Worm (Caenorhabditis elegans) whole organism, L1 larva: ENCODE results near the gene ilys-1.

Experiments used
- C04F5.9 ChIP-seq: sonication (generic microtip); optimal IDR thresholded peaks from 2 replicates; lab custom pipeline; 2016; ENCODE audit warnings: missing genetic modification characterization, missing compliant biosample characterization
- F16B12.6 ChIP-seq: fragments of 150-350 bp; optimal IDR thresholded peaks from 2 replicates; lab custom pipeline; 2014; ENCODE audit warnings: missing biosample characterization, missing genetic modification characterization
- aha-1 ChIP-seq: fragments of 150-350 bp; optimal IDR thresholded peaks from 2 replicates; lab custom pipeline; 2014; ENCODE audit warnings: missing biosample characterization, missing genetic modification characterization
- alr-1 ChIP-seq: fragments of 200-800 bp; sonication (Bioruptor generic); optimal IDR thresholded peaks from 2 replicates; lab custom pipeline; 2018; ENCODE audit warnings: borderline replicate concordance, mild to moderate bottlenecking, missing genetic modification characterization, missing compliant biosample characterization
- aly-2 ChIP-seq: fragments of 150-350 bp; optimal IDR thresholded peaks from 2 replicates; lab custom pipeline; 2014; ENCODE audit warnings: missing biosample characterization, missing genetic modification characterization
- blmp-1 ChIP-seq: fragments of 150-350 bp; optimal IDR thresholded peaks from 2 replicates; lab custom pipeline; 2014; ENCODE audit warnings: missing biosample characterization, missing genetic modification characterization
- ceh-63 ChIP-seq: fragments of 200-800 bp; sonication (Bioruptor generic); optimal IDR thresholded peaks from 2 replicates; lab custom pipeline; 2018; ENCODE audit warnings: mild to moderate bottlenecking, missing genetic modification characterization, missing compliant biosample characterization
- ceh-88 ChIP-seq: fragments of 200-800 bp; sonication (Bioruptor generic); IDR thresholded peaks from 2 replicates; pipeline ENCODE4 v1.3.6; 2022; ENCODE audit warnings: missing genetic modification characterization, missing compliant biosample characterization
- ces-1 ChIP-seq: fragments of 150-350 bp; optimal IDR thresholded peaks from 2 replicates; lab custom pipeline; 2014; ENCODE audit warnings: missing biosample characterization, missing genetic modification reagents, missing genetic modification characterization
- efl-1 ChIP-seq, 4 experiments: fragments of 150-350 bp; optimal IDR thresholded peaks in 3 of 4; peaks in 1 of 4; 1 replicate in 1 of 4; 2 replicates in 3 of 4; lab custom pipeline; 2014; ENCODE audit warnings: missing biosample characterization in 2 of 4, missing genetic modification characterization in 2 of 4, missing genetic modification reagents in 2 of 4
- efl-3 ChIP-seq: fragments of 200-800 bp; sonication (Bioruptor generic); optimal IDR thresholded peaks from 2 replicates; lab custom pipeline; 2018; ENCODE audit warnings: mild to moderate bottlenecking, missing genetic modification characterization, missing compliant biosample characterization
- egl-27 ChIP-seq, 2 experiments: fragments of 150-350 bp in 1 of 2; sonication (generic microtip); optimal IDR thresholded peaks; 3 replicates each; lab custom pipeline; 2017 to 2018; ENCODE audit warnings: missing biosample characterization in 2 of 2, missing genetic modification characterization in 2 of 2, missing genetic modification reagents in 2 of 2
- elt-2 ChIP-seq: sonication (generic microtip); optimal IDR thresholded peaks from 2 replicates; lab custom pipeline; 2016; ENCODE audit warnings: missing genetic modification characterization, mild to moderate bottlenecking, inconsistent platforms, missing compliant biosample characterization, missing genetic modification reagents
- ets-5 ChIP-seq: fragments of 200-800 bp; sonication (Bioruptor generic); IDR thresholded peaks from 2 replicates; pipeline ENCODE4 v1.3.6; 2022; ENCODE audit warnings: missing genetic modification characterization, missing compliant biosample characterization
- fos-1 ChIP-seq: fragments of 150-350 bp; optimal IDR thresholded peaks from 2 replicates; lab custom pipeline; 2014; ENCODE audit warnings: missing biosample characterization, missing genetic modification characterization
- grh-1 ChIP-seq: fragments of 200-800 bp; sonication (Bioruptor generic); IDR thresholded peaks from 2 replicates; pipeline ENCODE4 v1.3.6; 2022; ENCODE audit warnings: missing genetic modification reagents, missing genetic modification characterization, missing compliant biosample characterization
- hlh-17 ChIP-seq: fragments of 200-800 bp; sonication (Bioruptor generic); optimal IDR thresholded peaks from 2 replicates; lab custom pipeline; 2018; ENCODE audit warnings: missing genetic modification characterization, mild to moderate bottlenecking, missing compliant biosample characterization, moderate library complexity, borderline replicate concordance
- hlh-4 ChIP-seq: sonication (generic microtip); optimal IDR thresholded peaks from 2 replicates; lab custom pipeline; 2016; ENCODE audit warnings: mild to moderate bottlenecking, missing genetic modification characterization, missing compliant biosample characterization
- hpl-2 ChIP-seq: fragments of 150-350 bp; optimal IDR thresholded peaks from 2 replicates; lab custom pipeline; 2014; ENCODE audit warnings: missing biosample characterization, missing genetic modification reagents, missing genetic modification characterization
- irx-1 ChIP-seq: sonication (generic microtip); optimal IDR thresholded peaks from 2 replicates; lab custom pipeline; 2016; ENCODE audit warnings: missing genetic modification characterization, missing compliant biosample characterization
- isw-1 ChIP-seq: fragments of 200-800 bp; sonication (Bioruptor generic); IDR thresholded peaks from 2 replicates; pipeline ENCODE4 v1.3.6; 2022; ENCODE audit warnings: missing genetic modification characterization, missing compliant biosample characterization
- lin-14 ChIP-seq: fragments of 200-800 bp; sonication (Bioruptor generic); optimal IDR thresholded peaks from 2 replicates; lab custom pipeline; 2018; ENCODE audit warnings: mild to moderate bottlenecking, missing genetic modification characterization, moderate library complexity, missing compliant biosample characterization
- lir-3 ChIP-seq: sonication (generic microtip); optimal IDR thresholded peaks from 2 replicates; lab custom pipeline; 2016; ENCODE audit warnings: mild to moderate bottlenecking, missing genetic modification characterization, moderate library complexity, missing compliant biosample characterization; ENCODE audit not compliant: poor library complexity
- nhr-12 ChIP-seq: sonication (generic microtip); optimal IDR thresholded peaks from 2 replicates; lab custom pipeline; 2017; ENCODE audit warnings: missing biosample characterization, missing genetic modification characterization
- nhr-19 ChIP-seq: fragments of 200-800 bp; sonication (Bioruptor generic); conservative IDR thresholded peaks from 2 replicates; pipeline ENCODE4 v1.3.6; 2022; ENCODE audit warnings: missing genetic modification characterization, missing compliant biosample characterization
- nhr-20 ChIP-seq: sonication (generic microtip); optimal IDR thresholded peaks from 2 replicates; lab custom pipeline; 2016; ENCODE audit warnings: mild to moderate bottlenecking, missing genetic modification characterization, missing compliant biosample characterization
- nhr-84 ChIP-seq: sonication (generic microtip); optimal IDR thresholded peaks from 2 replicates; lab custom pipeline; 2017; ENCODE audit warnings: missing biosample characterization, missing genetic modification characterization
- nhr-85 ChIP-seq: sonication (generic microtip); peaks from one replicate; lab custom pipeline; 2016; ENCODE audit warnings: missing genetic modification characterization, inconsistent platforms, missing compliant biosample characterization
- rnt-1 ChIP-seq: sonication (generic microtip); optimal IDR thresholded peaks from 2 replicates; lab custom pipeline; 2016; ENCODE audit warnings: mild to moderate bottlenecking, missing genetic modification characterization, moderate library complexity, missing compliant biosample characterization
- sox-4 ChIP-seq: sonication (generic microtip); optimal IDR thresholded peaks from 2 replicates; lab custom pipeline; 2016; ENCODE audit warnings: missing genetic modification characterization, missing compliant biosample characterization
- unc-30 ChIP-seq: sonication (generic microtip); optimal IDR thresholded peaks from 2 replicates; lab custom pipeline; 2017; ENCODE audit warnings: missing biosample characterization, missing genetic modification characterization
- zag-1 ChIP-seq: fragments of 150-350 bp; optimal IDR thresholded peaks from 2 replicates; lab custom pipeline; 2014; ENCODE audit warnings: missing biosample characterization, missing genetic modification characterization
- zip-4 ChIP-seq: fragments of 200-800 bp; sonication (Bioruptor generic); optimal IDR thresholded peaks from 2 replicates; lab custom pipeline; 2018; ENCODE audit warnings: mild to moderate bottlenecking, missing genetic modification characterization, moderate library complexity, missing compliant biosample characterization

Gene ilys-1

ce11 chrIV:2463311-2463710 lies 6.9 kb upstream of the ilys-1 start, which contains the start of gene cdh-10:
cdh-10 (minus strand) TSS chrIV:2463369.
- TF ChIP-seq blmp-1 (tag; lab: Kevin White, UChicago): peak; percentile 66
- no peak for TF ChIP-seq C04F5.9 (tag; lab: Kevin White, UChicago)
- peak; percentile 60 for TF ChIP-seq nhr-85
- TF ChIP-seq aly-2 (tag; lab: Kevin White, UChicago): no peak
- no peak for TF ChIP-seq nhr-84

DNA sequence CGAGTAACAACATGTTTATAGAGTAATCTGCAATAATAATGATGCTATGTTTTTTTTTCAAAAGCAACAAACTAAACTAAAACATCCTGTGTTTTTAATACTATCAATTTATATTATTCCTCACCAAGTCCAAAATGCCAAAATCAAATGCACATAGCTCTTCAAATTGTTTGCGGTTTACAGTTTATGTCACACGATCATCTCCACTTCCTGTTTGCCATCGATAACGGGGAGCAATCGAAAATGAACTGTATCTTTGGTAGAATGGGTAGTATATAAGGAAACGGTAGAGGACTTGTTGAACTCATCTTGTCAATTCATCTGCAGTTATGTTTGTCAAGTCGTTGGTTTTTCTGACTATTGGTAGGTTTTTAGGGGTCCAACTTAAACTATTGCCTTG lies 6.1 kb upstream of the ilys-1 start, which contains the start of gene ilys-3:
Gene ilys-3 (plus strand): TSS at position 301 of the 400 bp plus-strand sequence.
- no peak for TF ChIP-seq aly-2 (tag; lab: Kevin White, UChicago)
- TF ChIP-seq fos-1: no peak
- no peak for TF ChIP-seq efl-1 (optimal IDR thresholded peaks at IDR 0.05; lab: Kevin White, UChicago)
- TF ChIP-seq efl-1 (GFP tag; optimal IDR thresholded peaks at IDR 0.05 in 1 of 2; lab: Kevin White, UChicago): no peak
- no peak for TF ChIP-seq nhr-12 (tag; lab: Kevin White, UChicago)
- no peak for TF ChIP-seq unc-30 (tag; lab: Kevin White, UChicago)
- TF ChIP-seq ceh-88: no peak
- TF ChIP-seq F16B12.6 (tag; lab: Kevin White, UChicago): no peak
- no peak for TF ChIP-seq zip-4 (GFP tag; lab: Kevin White, UChicago)

- TF ChIP-seq nhr-20 (tag; lab: Kevin White, UChicago): peak; percentile 48
- no peak for TF ChIP-seq irx-1 (tag; lab: Kevin White, UChicago)
- TF ChIP-seq aha-1 (tag; lab: Kevin White, UChicago): no peak
- TF ChIP-seq elt-2: peak; percentile 36
- TF ChIP-seq sox-4 (tag; lab: Kevin White, UChicago): no peak
- TF ChIP-seq ces-1: no peak
- TF ChIP-seq hlh-4 (tag; lab: Kevin White, UChicago): no peak
- TF ChIP-seq rnt-1: no peak
- TF ChIP-seq F16B12.6 (tag; lab: Kevin White, UChicago): no peak
- TF ChIP-seq efl-3 (GFP tag; lab: Kevin White, UChicago): no peak
- TF ChIP-seq efl-1 (optimal IDR thresholded peaks at IDR 0.05; lab: Kevin White, UChicago): no peak
- TF ChIP-seq efl-1 (GFP tag; optimal IDR thresholded peaks at IDR 0.05 in 1 of 2; lab: Kevin White, UChicago): peak in 1 of 2 experiments; percentile 63
- TF ChIP-seq ceh-63 (GFP tag; lab: Kevin White, UChicago): no peak
- TF ChIP-seq, all 84 proteins: peak for 3
Observed at ce11 chrIV:2466249-2466648, 4.0 kb upstream of the ilys-1 start.

DNA sequence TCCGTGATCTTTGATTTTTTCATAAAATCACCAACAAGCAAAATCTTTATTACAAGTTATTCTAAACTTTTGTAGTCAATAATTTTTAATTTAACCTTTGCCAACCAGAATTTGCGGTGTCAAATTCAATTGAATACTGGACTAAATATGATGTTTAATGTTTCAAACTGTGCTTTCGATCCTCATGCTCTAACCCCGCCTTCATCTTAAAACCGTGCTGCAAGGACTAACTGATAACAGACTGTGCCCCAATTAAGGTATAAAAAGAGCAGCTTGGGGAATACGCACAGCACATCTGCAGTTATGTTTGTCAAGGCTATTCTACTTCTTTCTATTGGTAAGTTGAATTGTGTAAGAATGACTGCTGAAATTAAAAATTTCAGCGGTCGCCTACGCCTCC lies 2.8 kb upstream of the ilys-1 start, which contains the start of gene ilys-2:
Gene ilys-2 (plus strand): TSS at position 301 of the 400 bp plus-strand sequence.
- TF ChIP-seq egl-27 (tag; optimal IDR thresholded peaks at IDR 0.05; lab: Kevin White, UChicago): no peak
- TF ChIP-seq isw-1: no peak
- TF ChIP-seq alr-1: no peak
- TF ChIP-seq nhr-20 (tag; lab: Kevin White, UChicago): no peak
- no peak for TF ChIP-seq aly-2 (tag; lab: Kevin White, UChicago)

ce11 chrIV:2476386-2476785 lies 6.2 kb downstream of the ilys-1 start, which contains the start of gene grd-16:
grd-16 (plus strand) TSS chrIV:2476686.
- no peak for TF ChIP-seq nhr-19 (GFP tag; lab: Robert Waterston, UW)
- TF ChIP-seq grh-1 (GFP tag; lab: Robert Waterston, UW): no peak
- TF ChIP-seq aly-2 (tag; lab: Kevin White, UChicago): no peak
- no peak for TF ChIP-seq ets-5 (GFP tag; lab: Robert Waterston, UW)
- no peak for TF ChIP-seq hlh-17 (GFP tag; lab: Kevin White, UChicago)
- no peak for TF ChIP-seq lir-3 (tag; lab: Kevin White, UChicago)
- TF ChIP-seq lin-14: no peak
- no peak for TF ChIP-seq hpl-2
- no peak for TF ChIP-seq alr-1
- no peak for TF ChIP-seq efl-1 (optimal IDR thresholded peaks at IDR 0.05; lab: Kevin White, UChicago)
- no peak for TF ChIP-seq efl-1 (GFP tag; optimal IDR thresholded peaks at IDR 0.05 in 1 of 2; lab: Kevin White, UChicago)
- TF ChIP-seq C04F5.9 (tag; lab: Kevin White, UChicago): no peak
- TF ChIP-seq zag-1: no peak
